Worm (Caenorhabditis elegans): Measurements from ENCODE around the gene F13B12.7.

Gene F13B12.7

DNA sequence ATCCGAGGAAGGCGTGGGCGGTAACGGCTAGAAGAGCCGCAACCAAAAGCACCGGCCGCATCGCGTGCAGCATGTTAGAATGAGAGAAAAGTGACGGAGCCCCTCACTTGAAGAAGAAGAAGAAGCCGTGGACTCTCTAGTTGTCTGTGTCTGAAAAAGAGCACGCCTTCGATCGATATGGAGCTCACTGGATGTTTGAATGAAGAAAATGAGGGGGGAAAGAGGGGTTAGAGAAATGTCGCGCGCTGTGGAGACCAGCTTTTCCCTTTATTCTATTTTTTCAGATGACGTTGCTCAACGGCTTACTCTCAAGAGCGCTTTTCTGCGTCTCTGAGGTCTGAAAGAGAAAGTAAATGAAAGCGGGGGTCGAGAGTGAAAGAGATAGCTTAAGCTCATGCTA, 38.1 kb downstream of the F13B12.7 start, which contains the start of gene egl-21 (continued):
- TF ChIP-seq nhr-6 (tag; optimal IDR thresholded peaks at IDR 0.05) (peak; percentile 36), ztf-1 (GFP tag; conservative IDR thresholded peaks at IDR 0.05) (no peak), lin-13 (GFP tag; optimal IDR thresholded peaks at IDR 0.05) (peak; percentile 33), nhr-23 (tag; optimal IDR thresholded peaks at IDR 0.05) (no peak), dmd-4 (tag; optimal IDR thresholded peaks at IDR 0.05) (no peak), mdl-1 (tag; optimal IDR thresholded peaks at IDR 0.05) (peak; percentile 59 to 61), sma-9 (GFP tag; optimal IDR thresholded peaks at IDR 0.05) (peak; percentile 46), sma-9 (tag; optimal IDR thresholded peaks at IDR 0.05) (no peak), ama-1 (optimal IDR thresholded peaks at IDR 0.05) (no peak), nhr-129 (tag; optimal IDR thresholded peaks at IDR 0.05) (peak; percentile 79), lin-11 (tag; optimal IDR thresholded peaks at IDR 0.05) (peak; percentile 66), nhr-10 (tag; optimal IDR thresholded peaks at IDR 0.05) (no peak), aly-2 (tag; optimal IDR thresholded peaks at IDR 0.05) (no peak), unc-39 (tag; optimal IDR thresholded peaks at IDR 0.05) (peak; percentile 52), unc-62 (GFP tag; optimal IDR thresholded peaks at IDR 0.05) (no peak), gmeb-1 (tag; optimal IDR thresholded peaks at IDR 0.05) (no peak), mab-5 (tag; optimal IDR thresholded peaks at IDR 0.05) (no peak)

ce11 chrIV:10482585-10482984, 39.0 kb downstream of the F13B12.7 start:
- no peak for TF ChIP-seq blmp-1 (tag; optimal IDR thresholded peaks at IDR 0.05; ENCODE audit: insufficient read depth)
- TF ChIP-seq nhr-12 (tag; optimal IDR thresholded peaks at IDR 0.05): no peak
- TF ChIP-seq zag-1 (tag; optimal IDR thresholded peaks at IDR 0.05): no peak
- TF ChIP-seq skn-1 (tag; optimal IDR thresholded peaks at IDR 0.05): no peak
- TF ChIP-seq fos-1 (tag; optimal IDR thresholded peaks at IDR 0.05): peak; percentile 12
- no peak for TF ChIP-seq sem-4 (tag; optimal IDR thresholded peaks at IDR 0.05)

DNA sequence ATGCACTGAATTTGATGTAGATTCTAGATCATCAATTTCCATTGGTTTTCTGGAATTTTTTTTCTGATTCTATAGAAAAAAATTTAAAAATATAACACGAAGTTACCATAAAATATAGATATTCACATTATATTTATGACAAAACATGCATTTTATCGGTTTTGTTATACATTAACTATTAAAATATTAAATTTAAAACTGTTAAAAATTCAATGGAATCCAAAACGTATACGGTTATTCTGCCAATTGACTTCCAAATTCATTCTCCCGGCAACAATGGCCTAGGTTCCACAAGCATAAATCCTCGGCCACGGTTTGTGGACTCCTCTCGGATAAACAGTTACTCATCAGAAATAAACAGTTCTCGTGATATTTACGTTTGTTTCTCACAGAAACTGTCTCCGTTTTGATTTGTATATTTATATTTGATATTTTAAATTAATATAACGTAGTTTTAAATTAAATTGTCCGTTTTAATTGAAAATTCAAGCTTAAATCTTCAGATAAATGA, 40.1 kb downstream of the F13B12.7 start, which contains the start of the genes F01D4.5 and ced-5:
Gene F01D4.5 (minus strand): TSS at position 51 of the 511 bp plus-strand sequence.
Gene ced-5 (plus strand): TSS at position 504 of the 511 bp plus-strand sequence.
- TF ChIP-seq ceh-16 (tag; optimal IDR thresholded peaks at IDR 0.05): peak; percentile 35
- peak; percentile 92 for TF ChIP-seq fos-1 (tag; optimal IDR thresholded peaks at IDR 0.05)
- TF ChIP-seq unc-62 (GFP tag; optimal IDR thresholded peaks at IDR 0.05): no peak
- peak; percentile 46 for TF ChIP-seq nhr-129 (tag; optimal IDR thresholded peaks at IDR 0.05)
- no peak for TF ChIP-seq skn-1 (tag; optimal IDR thresholded peaks at IDR 0.05)
- TF ChIP-seq ama-1 (optimal IDR thresholded peaks at IDR 0.05): no peak
- peak; percentile 84 for TF ChIP-seq F13H6.1 (tag; optimal IDR thresholded peaks at IDR 0.05)
- no peak for TF ChIP-seq nhr-77 (tag; optimal IDR thresholded peaks at IDR 0.05)
- no peak for TF ChIP-seq nhr-23 (tag; optimal IDR thresholded peaks at IDR 0.05)
- peak; percentile 7 for TF ChIP-seq blmp-1 (tag; optimal IDR thresholded peaks at IDR 0.05; ENCODE audit: insufficient read depth)
- no peak for TF ChIP-seq nhr-25 (tag; optimal IDR thresholded peaks at IDR 0.05)
- TF ChIP-seq ztf-1 (GFP tag; conservative IDR thresholded peaks at IDR 0.05): no peak
- TF ChIP-seq nhr-237 (tag; optimal IDR thresholded peaks at IDR 0.05): no peak
- TF ChIP-seq lsy-2 (tag; optimal IDR thresholded peaks at IDR 0.05): peak; percentile 67 to 87
- no peak for TF ChIP-seq nhr-12 (tag; optimal IDR thresholded peaks at IDR 0.05)
- no peak for TF ChIP-seq unc-39 (tag; optimal IDR thresholded peaks at IDR 0.05)
- peak; percentile 63 for TF ChIP-seq nhr-6 (tag; optimal IDR thresholded peaks at IDR 0.05)
- TF ChIP-seq sem-4 (tag; optimal IDR thresholded peaks at IDR 0.05): peak; percentile 71
- no peak for TF ChIP-seq elt-3 (tag; optimal IDR thresholded peaks at IDR 0.05)
- TF ChIP-seq ztf-4 (tag; optimal IDR thresholded peaks at IDR 0.05): peak; percentile 10
- TF ChIP-seq mdl-1 (tag; optimal IDR thresholded peaks at IDR 0.05): no peak
- TF ChIP-seq lin-11 (tag; optimal IDR thresholded peaks at IDR 0.05): peak; percentile 26
- no peak for TF ChIP-seq ZK546.5 (tag; optimal IDR thresholded peaks at IDR 0.05)
- peak; percentile 62 for TF ChIP-seq lin-13 (GFP tag; optimal IDR thresholded peaks at IDR 0.05)
- TF ChIP-seq Y55F3AM.14 (GFP tag; optimal IDR thresholded peaks at IDR 0.05): no peak
- TF ChIP-seq nhr-10 (tag; optimal IDR thresholded peaks at IDR 0.05): no peak
- TF ChIP-seq elt-1 (tag; optimal IDR thresholded peaks at IDR 0.05): no peak
- TF ChIP-seq gmeb-1 (tag; optimal IDR thresholded peaks at IDR 0.05): peak; percentile 84
- peak; percentile 10 for TF ChIP-seq snpc-4 (tag; optimal IDR thresholded peaks at IDR 0.05)
- TF ChIP-seq egl-27 (tag; optimal IDR thresholded peaks at IDR 0.05): peak; percentile 57
- TF ChIP-seq aly-2 (tag; optimal IDR thresholded peaks at IDR 0.05): no peak
- TF ChIP-seq R02D3.7 (tag; optimal IDR thresholded peaks at IDR 0.05): no peak
- peak; percentile 94 for TF ChIP-seq sma-9 (GFP tag; optimal IDR thresholded peaks at IDR 0.05)
- TF ChIP-seq sma-9 (tag; optimal IDR thresholded peaks at IDR 0.05): no peak
- TF ChIP-seq dmd-4 (tag; optimal IDR thresholded peaks at IDR 0.05): no peak
- TF ChIP-seq zag-1 (tag; optimal IDR thresholded peaks at IDR 0.05): no peak
- no peak for TF ChIP-seq peb-1 (tag; optimal IDR thresholded peaks at IDR 0.05)
- peak; percentile 72 for TF ChIP-seq unc-55 (GFP tag; optimal IDR thresholded peaks at IDR 0.05)
- peak; percentile 89 for TF ChIP-seq sma-3 (GFP tag; optimal IDR thresholded peaks at IDR 0.05)
- TF ChIP-seq nhr-21 (tag; optimal IDR thresholded peaks at IDR 0.05): peak; percentile 59
- TF ChIP-seq C34F6.9 (tag; optimal IDR thresholded peaks at IDR 0.05): peak; percentile 85
- TF ChIP-seq mab-5 (tag; optimal IDR thresholded peaks at IDR 0.05): no peak
- peak; percentile 64 for TF ChIP-seq crh-2 (tag; optimal IDR thresholded peaks at IDR 0.05)
